Worm (Caenorhabditis elegans) whole organism, early embryonic: ENCODE data around the gene mrpl-20.

Source experiments
- B0310.2 ChIP-seq: sonication (generic microtip); optimal IDR thresholded peaks from 2 replicates; lab custom pipeline; 2016; ENCODE audit warnings: mild to moderate bottlenecking, missing genetic modification characterization, missing compliant biosample characterization
- F13C5.2 ChIP-seq: sonication (generic microtip); optimal IDR thresholded peaks from 2 replicates; lab custom pipeline; 2017; ENCODE audit warnings: mild to moderate bottlenecking, missing genetic modification characterization, inconsistent platforms, missing compliant biosample characterization
- aly-1 ChIP-seq: sonication (generic microtip); optimal IDR thresholded peaks from 2 replicates; lab custom pipeline; 2016; ENCODE audit warnings: missing genetic modification characterization, missing compliant biosample characterization
- ama-1 ChIP-seq: fragments of 150-350 bp; optimal IDR thresholded peaks from 2 replicates; lab custom pipeline; 2014
- ceh-13 ChIP-seq: fragments of 200-800 bp; sonication (Bioruptor generic); optimal IDR thresholded peaks from 2 replicates; lab custom pipeline; 2018; ENCODE audit warnings: mild to moderate bottlenecking, missing genetic modification characterization, missing compliant biosample characterization
- ceh-36 ChIP-seq: sonication (generic microtip); optimal IDR thresholded peaks from 2 replicates; lab custom pipeline; 2016; ENCODE audit warnings: missing genetic modification characterization, inconsistent platforms, missing compliant biosample characterization
- ets-7 ChIP-seq: sonication (generic microtip); optimal IDR thresholded peaks from 2 replicates; lab custom pipeline; 2016; ENCODE audit warnings: missing genotype, missing genetic modification characterization, missing compliant biosample characterization
- flt-1 ChIP-seq: fragments of 200-800 bp; sonication (Bioruptor generic); IDR thresholded peaks from 2 replicates; pipeline ENCODE4 v1.3.6; 2022; ENCODE audit warnings: missing genetic modification characterization, missing compliant biosample characterization
- hmbx-1 ChIP-seq: sonication (generic microtip); optimal IDR thresholded peaks from 2 replicates; lab custom pipeline; 2016; ENCODE audit warnings: mild to moderate bottlenecking, missing genetic modification characterization, missing compliant biosample characterization
- hmg-4 ChIP-seq: fragments of 200-800 bp; sonication (Bioruptor generic); optimal IDR thresholded peaks from 2 replicates; lab custom pipeline; 2018; ENCODE audit warnings: mild to moderate bottlenecking, missing genetic modification characterization, missing compliant biosample characterization
- hnd-1 ChIP-seq: sonication (generic microtip); optimal IDR thresholded peaks from 2 replicates; lab custom pipeline; 2016; ENCODE audit warnings: missing genetic modification characterization, missing compliant biosample characterization
- pes-1 ChIP-seq: fragments of 200-800 bp; sonication (Bioruptor generic); IDR thresholded peaks from 2 replicates; pipeline ENCODE4 v1.3.6; 2022; ENCODE audit warnings: missing genetic modification reagents, missing genetic modification characterization, missing compliant biosample characterization
- scrt-1 ChIP-seq: fragments of 200-800 bp; sonication (Bioruptor generic); IDR thresholded peaks from 2 replicates; pipeline ENCODE4 v1.3.6; 2022; ENCODE audit warnings: missing genetic modification characterization, missing compliant biosample characterization
- sea-1 ChIP-seq: fragments of 200-800 bp; sonication (Bioruptor generic); conservative IDR thresholded peaks from 2 replicates; pipeline ENCODE4 v1.3.6; 2022; ENCODE audit warnings: missing genetic modification characterization, missing compliant biosample characterization
- tbx-11 ChIP-seq: fragments of 200-800 bp; sonication (Bioruptor generic); IDR thresholded peaks from 2 replicates; pipeline ENCODE4 v1.3.6; 2022; ENCODE audit warnings: missing genetic modification characterization, missing compliant biosample characterization
- tbx-37 ChIP-seq: fragments of 200-800 bp; sonication (Bioruptor generic); conservative IDR thresholded peaks from 2 replicates; pipeline ENCODE4 v1.3.6; 2022; ENCODE audit warnings: missing genetic modification reagents, missing genetic modification characterization, missing compliant biosample characterization
- tra-4 ChIP-seq: sonication (generic microtip); optimal IDR thresholded peaks from 2 replicates; lab custom pipeline; 2017; ENCODE audit warnings: missing genetic modification characterization, missing compliant biosample characterization

mrpl-20 gene

ce11 chrII:13316630-13317029, 21.5 kb upstream of the mrpl-20 start:
- no peak for TF ChIP-seq hmbx-1 (tag; lab: Kevin White, UChicago)
- no peak for TF ChIP-seq B0310.2 (tag; lab: Kevin White, UChicago)

DNA sequence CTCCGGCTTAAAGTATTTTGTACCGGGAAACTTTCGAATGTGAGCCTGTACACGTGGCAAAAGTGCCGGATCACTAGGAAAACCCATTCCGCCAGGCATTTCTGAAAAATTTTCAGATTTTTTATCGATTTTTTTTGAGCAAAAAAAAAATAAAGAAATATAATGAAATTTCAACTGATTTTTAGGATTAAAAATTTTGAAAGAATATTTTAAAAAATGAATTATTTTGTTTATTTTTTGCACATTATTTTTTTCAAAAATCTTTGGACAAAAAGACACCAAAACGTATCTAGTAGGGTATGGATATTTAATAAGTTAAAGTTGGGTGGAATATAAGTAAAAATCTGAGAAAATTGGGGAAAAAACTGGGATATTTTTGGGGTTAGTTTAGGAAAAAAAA, 17.3 kb upstream of the mrpl-20 start, which contains the start of gene mac-1:
mac-1 (minus strand) TSS at position 101 of the 400 bp plus-strand sequence.
- TF ChIP-seq ama-1 (lab: Kevin White, UChicago) (peak; percentile 29), hmbx-1 (tag; lab: Kevin White, UChicago) (no peak)

DNA sequence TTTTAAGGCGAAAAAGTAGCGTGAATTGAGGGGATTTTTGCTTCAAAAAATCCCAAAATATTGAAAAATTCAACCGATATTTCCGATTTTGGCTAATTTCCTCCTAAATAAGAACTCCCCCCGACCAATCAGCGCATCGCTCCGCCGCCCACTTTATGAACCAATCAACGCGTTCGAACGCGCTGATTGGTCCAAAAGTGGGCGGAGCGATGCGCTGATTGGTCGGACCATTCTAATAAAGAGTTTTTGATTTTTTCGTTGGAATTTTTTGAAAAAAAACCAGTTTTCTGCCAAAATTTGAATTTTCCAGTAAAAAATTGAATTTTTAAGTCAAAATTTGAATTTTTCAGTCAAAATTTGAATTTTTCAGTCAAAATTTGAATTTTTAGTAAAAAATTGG, 16.8 kb upstream of the mrpl-20 start:
- peak; percentile 78 for TF ChIP-seq ama-1 (lab: Kevin White, UChicago)
- TF ChIP-seq F13C5.2: no peak

DNA sequence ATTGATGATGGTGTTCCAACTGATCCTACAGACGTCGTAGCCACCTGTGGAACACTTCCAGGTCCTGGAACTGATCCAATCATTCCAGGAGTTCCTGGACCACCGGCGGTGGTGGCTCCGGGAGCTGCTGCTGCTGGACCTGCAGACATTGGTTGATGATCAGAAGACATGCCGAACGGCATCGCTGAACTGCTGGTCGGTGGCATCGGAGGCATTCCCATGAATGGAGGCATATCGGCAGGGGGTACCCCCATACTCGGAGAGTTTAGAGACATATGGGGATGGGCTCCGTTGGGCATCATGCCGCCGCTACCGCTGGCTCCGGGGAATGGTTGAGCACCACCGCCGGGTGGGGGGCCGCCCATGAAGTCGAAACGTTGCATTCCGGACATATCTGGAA, 12.8 kb upstream of the mrpl-20 start:
- TF ChIP-seq hmg-4: no peak
- TF ChIP-seq ceh-13 (GFP tag; lab: Kevin White, UChicago): no peak
- no peak for TF ChIP-seq tbx-11 (GFP tag; lab: Robert Waterston, UW)
- peak; percentile 24 for TF ChIP-seq ama-1 (lab: Kevin White, UChicago)
- peak; percentile 25 for TF ChIP-seq aly-1 (tag; lab: Kevin White, UChicago)
- TF ChIP-seq F13C5.2: no peak
- TF ChIP-seq tbx-37: no peak
- no peak for TF ChIP-seq ets-7 (tag; lab: Kevin White, UChicago)
- TF ChIP-seq flt-1 (GFP tag; lab: Robert Waterston, UW): no peak
- TF ChIP-seq sea-1 (GFP tag; lab: Robert Waterston, UW): no peak
- no peak for TF ChIP-seq ceh-36 (tag; lab: Kevin White, UChicago)

- TF ChIP-seq pes-1 (GFP tag; lab: Robert Waterston, UW) (no peak), scrt-1 (GFP tag; lab: Robert Waterston, UW) (no peak), tbx-11 (GFP tag; lab: Robert Waterston, UW) (no peak), hmg-4 (no peak), F13C5.2 (no peak), hnd-1 (tag; lab: Kevin White, UChicago) (no peak), aly-1 (tag; lab: Kevin White, UChicago) (no peak), hmbx-1 (tag; lab: Kevin White, UChicago) (no peak), tra-4 (tag; lab: Kevin White, UChicago) (no peak), ets-7 (tag; lab: Kevin White, UChicago) (no peak), tbx-37 (no peak), ama-1 (lab: Kevin White, UChicago) (no peak), flt-1 (GFP tag; lab: Robert Waterston, UW) (no peak), ceh-36 (tag; lab: Kevin White, UChicago) (no peak), sea-1 (GFP tag; lab: Robert Waterston, UW) (no peak), B0310.2 (tag; lab: Kevin White, UChicago) (no peak), ceh-13 (GFP tag; lab: Kevin White, UChicago) (no peak)
Observed at ce11 chrII:13326478-13326877, 11.6 kb upstream of the mrpl-20 start.

DNA sequence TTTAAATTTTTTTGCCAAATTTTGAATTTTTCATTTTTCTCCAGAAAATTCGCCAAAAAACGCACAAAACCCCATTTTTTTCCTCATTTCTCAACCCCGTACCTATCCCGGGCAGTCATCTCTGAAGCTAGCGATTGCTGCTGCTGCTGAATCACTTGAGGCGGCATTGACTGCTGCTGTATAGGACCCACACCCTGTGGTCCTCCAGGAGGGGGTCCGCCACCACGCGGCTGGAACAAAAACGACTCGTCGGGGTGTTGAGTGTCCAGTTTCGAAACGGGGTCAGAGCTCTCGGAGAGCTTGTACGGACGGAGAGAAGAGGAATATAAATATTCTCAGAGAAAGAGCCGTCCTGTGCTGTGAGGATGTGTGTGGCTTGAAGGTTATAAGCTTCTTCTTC, 7.7 kb upstream of the mrpl-20 start, which contains the start of gene sam-10:
sam-10 (minus strand) TSS at position 167 of the 400 bp plus-strand sequence.
- TF ChIP-seq hmg-4 (no peak), ceh-13 (GFP tag; lab: Kevin White, UChicago) (no peak), tbx-11 (GFP tag; lab: Robert Waterston, UW) (no peak), hmbx-1 (tag; lab: Kevin White, UChicago) (no peak), sea-1 (GFP tag; lab: Robert Waterston, UW) (no peak)

DNA sequence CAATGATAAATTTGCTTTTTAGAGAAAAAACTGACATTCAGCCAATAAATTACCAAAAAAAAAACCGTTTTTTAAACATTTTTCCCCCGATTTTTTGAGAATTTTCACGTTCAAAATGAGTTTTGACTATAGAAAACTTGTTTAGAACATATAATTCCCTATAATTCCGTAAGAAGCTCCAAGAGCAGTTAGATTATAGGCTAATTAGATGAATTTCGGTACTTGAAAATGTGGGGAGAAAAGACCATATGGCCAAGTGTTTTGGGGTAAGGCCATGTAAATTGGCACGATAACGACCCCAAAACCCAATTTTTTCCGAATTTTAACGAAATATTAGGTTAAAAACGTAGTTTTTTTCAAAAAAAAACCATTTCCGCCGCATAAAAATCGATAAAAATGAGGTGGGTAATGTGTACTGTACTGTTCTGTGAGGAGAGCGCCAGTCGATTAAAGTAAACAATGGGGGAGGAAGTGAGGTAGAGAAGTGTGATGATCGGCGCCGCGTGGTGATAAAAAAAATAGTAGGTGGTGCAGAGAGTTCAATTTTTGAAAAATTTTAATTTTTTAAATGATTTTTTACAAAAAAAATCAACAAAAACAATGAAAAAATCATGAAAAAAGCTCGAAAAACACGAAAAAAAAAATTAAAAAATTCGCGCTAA, 4.8 kb upstream of the mrpl-20 start:
- TF ChIP-seq flt-1 (GFP tag; lab: Robert Waterston, UW) (no peak), B0310.2 (tag; lab: Kevin White, UChicago) (no peak), tra-4 (tag; lab: Kevin White, UChicago) (no peak), ets-7 (tag; lab: Kevin White, UChicago) (no peak), ceh-13 (GFP tag; lab: Kevin White, UChicago) (no peak), hmg-4 (no peak), sea-1 (GFP tag; lab: Robert Waterston, UW) (no peak), tbx-11 (GFP tag; lab: Robert Waterston, UW) (no peak)

- TF ChIP-seq ets-7 (tag; lab: Kevin White, UChicago): peak; percentile 8
- no peak for TF ChIP-seq pes-1 (GFP tag; lab: Robert Waterston, UW)
- no peak for TF ChIP-seq scrt-1 (GFP tag; lab: Robert Waterston, UW)
- no peak for TF ChIP-seq hmbx-1 (tag; lab: Kevin White, UChicago)
- TF ChIP-seq aly-1 (tag; lab: Kevin White, UChicago): no peak
- TF ChIP-seq F13C5.2: peak; percentile 45
- no peak; the same call in 1 of the 2 replicates for TF ChIP-seq sea-1 (GFP tag; lab: Robert Waterston, UW)
- TF ChIP-seq tbx-37: no peak; the same call in 1 of the 2 replicates
- TF ChIP-seq ceh-36 (tag; lab: Kevin White, UChicago): no peak
- TF ChIP-seq ama-1 (lab: Kevin White, UChicago): no peak
- TF ChIP-seq hmg-4: peak; percentile 81
- peak; percentile 71 for TF ChIP-seq B0310.2 (tag; lab: Kevin White, UChicago)
- TF ChIP-seq tbx-11 (GFP tag; lab: Robert Waterston, UW): peak; percentile 20; the same call in 1 of the 2 replicates
- no peak for TF ChIP-seq tra-4 (tag; lab: Kevin White, UChicago)
- no peak for TF ChIP-seq hnd-1 (tag; lab: Kevin White, UChicago)
- TF ChIP-seq flt-1 (GFP tag; lab: Robert Waterston, UW): peak; percentile 9; the same call in 1 of the 2 replicates
- TF ChIP-seq ceh-13 (GFP tag; lab: Kevin White, UChicago): peak; percentile 8
Observed at ce11 chrII:13334966-13335698, 2.9 kb upstream of the mrpl-20 start.
